Worm (Caenorhabditis elegans): ENCODE data around the gene F10A3.11.

F10A3.11 gene

DNA sequence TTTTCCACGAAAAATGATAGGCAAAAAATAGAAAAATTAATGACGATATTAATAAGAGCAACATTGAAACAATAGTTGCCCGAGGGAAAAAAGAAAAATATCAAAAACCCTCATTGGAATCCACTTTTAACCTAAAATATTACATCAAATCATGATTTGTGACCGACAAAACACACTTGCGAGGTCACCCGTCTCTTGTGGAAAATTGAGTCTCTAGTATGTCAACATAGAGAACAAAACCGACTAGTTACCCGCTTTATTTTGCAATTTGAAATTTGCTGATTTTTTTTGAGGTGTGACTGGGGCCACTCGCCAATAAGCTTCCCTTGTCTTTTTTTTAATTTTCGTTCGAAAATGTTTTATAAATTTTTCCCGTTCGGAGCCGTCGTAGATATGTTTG lies 13.3 kb downstream of the F10A3.11 start, which contains the start of gene cyp-33D1:
Gene cyp-33D1 (minus strand): TSS at position 101 of the 400 bp plus-strand sequence.
- TF ChIP-seq pha-4 (tag; optimal IDR thresholded peaks at IDR 0.05), result no peak
- no peak for TF ChIP-seq unc-62 (GFP tag; optimal IDR thresholded peaks at IDR 0.05)
- TF ChIP-seq ztf-11 (tag; optimal IDR thresholded peaks at IDR 0.05), result no peak
- TF ChIP-seq fkh-2 (tag; optimal IDR thresholded peaks at IDR 0.05), result no peak

DNA sequence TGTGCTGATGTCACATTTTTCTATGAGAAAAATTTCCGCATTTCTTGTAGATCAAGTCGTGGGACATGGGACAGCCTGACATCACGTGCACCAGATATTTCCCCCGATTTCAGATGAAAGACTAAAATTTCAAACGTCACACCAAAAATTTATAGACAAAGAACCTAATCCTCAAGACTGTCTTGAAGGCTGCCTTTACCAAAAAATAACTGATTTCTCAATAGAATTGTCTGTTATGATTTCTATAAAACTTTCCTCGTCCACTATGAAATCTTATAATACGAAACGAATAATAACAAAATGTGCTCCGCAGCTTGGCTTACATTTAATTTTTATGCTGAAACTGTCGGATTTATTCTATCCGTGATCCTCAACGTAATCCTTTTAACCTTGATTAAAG lies 17.9 kb downstream of the F10A3.11 start, which contains the start of gene str-106:
Gene str-106 (plus strand): TSS at position 301 of the 400 bp plus-strand sequence.
- TF ChIP-seq ceh-82 (tag; optimal IDR thresholded peaks at IDR 0.05) (no peak), nhr-43 (tag; optimal IDR thresholded peaks at IDR 0.05; ENCODE audit: poor library complexity, severe bottlenecking) (no peak), elt-3 (tag; optimal IDR thresholded peaks at IDR 0.05) (no peak), nfya-1 (tag; optimal IDR thresholded peaks at IDR 0.05; ENCODE audit: insufficient read depth) (no peak), ama-1 (optimal IDR thresholded peaks at IDR 0.05) (no peak), snpc-4 (tag; optimal IDR thresholded peaks at IDR 0.05) (no peak), tbx-2 (tag; optimal IDR thresholded peaks at IDR 0.05) (no peak), nhr-23 (tag; optimal IDR thresholded peaks at IDR 0.05) (no peak), lin-15B (tag; optimal IDR thresholded peaks at IDR 0.05) (no peak), ceh-16 (tag; optimal IDR thresholded peaks at IDR 0.05) (no peak), fkh-10 (GFP tag; optimal IDR thresholded peaks at IDR 0.05) (no peak), egl-5 (tag; optimal IDR thresholded peaks at IDR 0.05) (no peak), daf-12 (tag; optimal IDR thresholded peaks at IDR 0.05) (no peak), ceh-28 (tag; optimal IDR thresholded peaks at IDR 0.05) (no peak), nhr-67 (tag; optimal IDR thresholded peaks at IDR 0.05) (no peak), sea-2 (GFP tag; optimal IDR thresholded peaks at IDR 0.05) (no peak), ceh-9 (tag; optimal IDR thresholded peaks at IDR 0.05) (no peak), nhr-11 (tag; optimal IDR thresholded peaks at IDR 0.05) (no peak), unc-62 (GFP tag; optimal IDR thresholded peaks at IDR 0.05) (no peak), nhr-237 (tag; optimal IDR thresholded peaks at IDR 0.05) (no peak)

DNA sequence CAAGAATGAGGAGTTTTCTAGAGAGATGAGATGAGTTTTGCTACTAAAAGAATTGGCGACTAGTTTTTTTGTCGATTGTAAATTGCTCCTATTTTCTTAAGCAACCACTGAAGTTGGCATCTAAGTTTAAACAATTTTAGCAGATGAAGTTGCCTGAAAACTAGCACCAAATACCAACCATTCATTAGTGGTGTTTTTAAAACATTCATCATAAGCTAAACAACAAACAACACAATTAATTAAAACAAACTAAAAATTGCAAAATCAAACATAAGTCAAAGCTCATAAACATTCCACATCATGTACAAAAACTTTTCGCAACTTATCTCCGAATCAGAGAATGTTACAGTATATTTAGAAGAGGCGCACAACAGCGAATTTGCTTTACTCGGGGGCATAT lies 19.6 kb downstream of the F10A3.11 start, which contains the start of gene srz-13:
Gene srz-13 (plus strand): TSS at position 301 of the 400 bp plus-strand sequence.
- TF ChIP-seq sea-2 (GFP tag; optimal IDR thresholded peaks at IDR 0.05) (no peak), nhr-43 (tag; optimal IDR thresholded peaks at IDR 0.05; ENCODE audit: poor library complexity, severe bottlenecking) (no peak), ceh-28 (tag; optimal IDR thresholded peaks at IDR 0.05) (no peak), ceh-9 (tag; optimal IDR thresholded peaks at IDR 0.05) (no peak), eor-1 (tag; optimal IDR thresholded peaks at IDR 0.05) (no peak), aly-2 (tag; optimal IDR thresholded peaks at IDR 0.05) (no peak), pqm-1 (tag; optimal IDR thresholded peaks at IDR 0.05) (no peak), hmg-11 (tag; optimal IDR thresholded peaks at IDR 0.05) (no peak)

DNA sequence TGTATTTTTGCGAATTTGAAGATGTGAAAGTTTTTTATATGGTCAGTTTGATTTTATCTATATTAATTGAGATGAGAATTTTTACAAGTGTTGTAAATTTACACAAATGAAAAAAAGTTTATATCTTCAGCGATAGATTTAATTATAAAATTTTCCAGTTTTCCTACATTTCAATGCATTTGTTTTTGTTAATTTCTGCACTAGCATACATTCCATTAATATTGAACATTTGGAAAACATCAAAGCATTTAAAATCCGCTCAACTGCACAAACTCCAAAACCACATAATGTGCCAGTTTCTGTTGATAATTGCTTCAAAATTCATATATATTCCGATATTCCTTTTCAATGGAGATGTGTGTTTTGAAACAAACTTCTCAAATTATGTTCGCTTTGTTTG lies 20.4 kb downstream of the F10A3.11 start, which contains the start of gene srh-277:
Gene srh-277 (plus strand): TSS at position 301 of the 400 bp plus-strand sequence.
- TF ChIP-seq nhr-23 (tag; optimal IDR thresholded peaks at IDR 0.05) (no peak), daf-12 (tag; optimal IDR thresholded peaks at IDR 0.05) (no peak), ceh-9 (tag; optimal IDR thresholded peaks at IDR 0.05) (no peak), unc-39 (tag; optimal IDR thresholded peaks at IDR 0.05) (no peak), pha-4 (tag; optimal IDR thresholded peaks at IDR 0.05) (no peak), snpc-4 (tag; optimal IDR thresholded peaks at IDR 0.05) (no peak), zag-1 (tag; optimal IDR thresholded peaks at IDR 0.05) (no peak), fos-1 (tag; optimal IDR thresholded peaks at IDR 0.05) (no peak), nhr-76 (tag; optimal IDR thresholded peaks at IDR 0.05) (no peak), mml-1 (tag; optimal IDR thresholded peaks at IDR 0.05) (no peak), nhr-12 (tag; optimal IDR thresholded peaks at IDR 0.05) (no peak), mdl-1 (tag; optimal IDR thresholded peaks at IDR 0.05) (no peak), nhr-11 (tag; optimal IDR thresholded peaks at IDR 0.05) (no peak), hmg-11 (tag; optimal IDR thresholded peaks at IDR 0.05) (no peak), lin-39 (tag; optimal IDR thresholded peaks at IDR 0.05) (no peak), aly-2 (tag; optimal IDR thresholded peaks at IDR 0.05) (no peak), jun-1 (tag; optimal IDR thresholded peaks at IDR 0.05) (no peak), egl-5 (tag; optimal IDR thresholded peaks at IDR 0.05) (no peak)
